Worm (Caenorhabditis elegans) whole organism, L4 larva: Measurements from ENCODE around the gene srt-52.

Experiments used
- ama-1 ChIP-seq: fragments of 150-350 bp; optimal IDR thresholded peaks from 2 replicates; lab custom pipeline; 2014; ENCODE audit warnings: inconsistent platforms, mixed read lengths
- ceh-82 ChIP-seq: sonication (generic microtip); optimal IDR thresholded peaks from 2 replicates; lab custom pipeline; 2017; ENCODE audit warnings: missing biosample characterization, missing genetic modification characterization
- nhr-111 ChIP-seq: fragments of 200-800 bp; sonication (Bioruptor generic); optimal IDR thresholded peaks from 2 replicates; lab custom pipeline; 2018; ENCODE audit warnings: mild to moderate bottlenecking, missing genetic modification characterization, missing compliant biosample characterization
- nhr-25 ChIP-seq: sonication (generic microtip); optimal IDR thresholded peaks from 2 replicates; lab custom pipeline; 2017; ENCODE audit warnings: missing genetic modification characterization, mild to moderate bottlenecking, missing compliant biosample characterization, antibody characterized with exemption, moderate library complexity, borderline replicate concordance; ENCODE audit not compliant: insufficient read depth
- snpc-4 ChIP-seq: fragments of 150-350 bp; optimal IDR thresholded peaks from 2 replicates; lab custom pipeline; 2014; ENCODE audit warnings: missing biosample characterization, missing genetic modification characterization
- unc-62 ChIP-seq, 3 experiments: fragments of 150-350 bp in 1 of 3; sonication (generic microtip); optimal IDR thresholded peaks in 2 of 3; peaks in 1 of 3; 1 replicate in 1 of 3; 2 replicates in 2 of 3; lab custom pipeline; 2014 to 2017; ENCODE audit warnings: missing biosample characterization in 3 of 3, missing genetic modification characterization in 3 of 3, missing genetic modification reagents in 3 of 3, missing genotype in 1 of 3

DNA sequence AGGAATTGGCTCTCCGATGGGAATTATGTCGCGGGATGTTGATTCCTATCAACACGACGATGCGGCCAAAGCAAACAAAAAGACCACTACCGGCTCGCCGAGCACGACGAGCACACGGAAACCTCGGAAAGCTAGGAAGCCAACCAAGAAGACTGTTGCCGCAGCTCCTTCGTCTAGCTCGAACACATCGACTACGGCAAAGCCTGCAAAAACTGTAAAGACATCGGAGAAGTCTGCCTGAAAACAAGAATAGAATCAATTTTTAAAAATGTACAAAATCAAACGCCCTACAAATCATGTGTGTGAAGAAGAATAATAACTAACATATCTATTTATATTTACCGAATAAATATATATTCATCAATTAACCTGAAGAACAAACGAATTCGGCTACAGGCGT lies 49.6 kb downstream of the srt-52 start:
- no peak for TF ChIP-seq snpc-4 (tag; lab: Kevin White, UChicago)
- no peak for TF ChIP-seq nhr-111 (GFP tag; lab: Kevin White, UChicago)
- TF ChIP-seq unc-62 (GFP tag; optimal IDR thresholded peaks at IDR 0.05 in 1 of 2; lab: Kevin White, UChicago) = no peak
- TF ChIP-seq unc-62 (tag; optimal IDR thresholded peaks at IDR 0.05; lab: Kevin White, UChicago) = no peak
- TF ChIP-seq ama-1 (lab: Kevin White, UChicago) = peak; percentile 75
- no peak for TF ChIP-seq ceh-82 (tag; lab: Kevin White, UChicago)
- no peak for TF ChIP-seq nhr-25 (tag; lab: Kevin White, UChicago)
